Fruit fly (Drosophila melanogaster) whole organism, embryonic: Measurements from ENCODE around the gene CG7627.

Experiments
- Asciz ChIP-seq: fragments of 200-800 bp; sonication (Bioruptor generic); optimal IDR thresholded peaks from 2 replicates; lab custom pipeline; 2017; ENCODE audit warnings: missing biosample characterization, mild to moderate bottlenecking, missing genetic modification characterization, missing genetic modification reagents
- CG10267 ChIP-seq: fragments of 200-800 bp; sonication (Bioruptor generic); optimal IDR thresholded peaks from 2 replicates; lab custom pipeline; 2018; ENCODE audit warnings: missing biosample characterization, mild to moderate bottlenecking, missing genetic modification characterization, moderate library complexity
- CG10979 ChIP-seq: fragments of 200-800 bp; sonication (Bioruptor generic); optimal IDR thresholded peaks from 2 replicates; lab custom pipeline; 2018; ENCODE audit warnings: missing biosample characterization, mild to moderate bottlenecking, missing genetic modification characterization, moderate library complexity
- CG12391 ChIP-seq: fragments of 200-800 bp; sonication (Bioruptor generic); optimal IDR thresholded peaks from 3 replicates; lab custom pipeline; 2018; ENCODE audit warnings: missing biosample characterization, mild to moderate bottlenecking, missing genetic modification characterization, moderate library complexity
- CG12659 ChIP-seq: fragments of 200-800 bp; sonication (Bioruptor generic); optimal IDR thresholded peaks from 3 replicates; lab custom pipeline; 2017; ENCODE audit warnings: mild to moderate bottlenecking, missing biosample characterization, missing genetic modification reagents, missing genetic modification characterization
- CG12744 ChIP-seq: fragments of 200-800 bp; sonication (Bioruptor generic); optimal IDR thresholded peaks from 2 replicates; lab custom pipeline; 2016; ENCODE audit warnings: missing biosample characterization, missing genetic modification characterization
- CG13424 ChIP-seq: fragments of 200-800 bp; sonication (Bioruptor generic); optimal IDR thresholded peaks from 2 replicates; lab custom pipeline; 2019; ENCODE audit warnings: missing biosample characterization, mild to moderate bottlenecking, missing genetic modification characterization, moderate library complexity
- CG14710 ChIP-seq: fragments of 200-800 bp; sonication (Bioruptor generic); optimal IDR thresholded peaks from 3 replicates; lab custom pipeline; 2019; ENCODE audit warnings: missing biosample characterization, mild to moderate bottlenecking, missing genetic modification characterization, moderate library complexity
- CG14860 ChIP-seq: fragments of 200-800 bp; sonication (Bioruptor generic); IDR thresholded peaks from 3 replicates; pipeline ENCODE4 v1.3.6; 2022; ENCODE audit warnings: missing biosample characterization, missing genetic modification characterization; ENCODE audit not compliant: partially characterized antibody
- CG15696 ChIP-seq: fragments of 200-800 bp; sonication (Bioruptor generic); optimal IDR thresholded peaks from 2 replicates; lab custom pipeline; 2019; ENCODE audit warnings: missing biosample characterization, mild to moderate bottlenecking, missing genetic modification characterization, moderate library complexity
- CG16813 ChIP-seq: fragments of 200-800 bp; sonication (Bioruptor generic); IDR thresholded peaks from 3 replicates; pipeline ENCODE4 v1.3.6; 2022; ENCODE audit warnings: missing biosample characterization, missing genetic modification characterization; ENCODE audit not compliant: partially characterized antibody
- CG17361 ChIP-seq: fragments of 200-800 bp; sonication (Bioruptor generic); IDR thresholded peaks from 3 replicates; pipeline ENCODE4 v1.3.6; 2022; ENCODE audit warnings: missing biosample characterization, missing genetic modification characterization
- CG2116 ChIP-seq: fragments of 200-800 bp; sonication (Bioruptor generic); optimal IDR thresholded peaks from 3 replicates; lab custom pipeline; 2018; ENCODE audit warnings: missing biosample characterization, mild to moderate bottlenecking, missing genetic modification characterization
- CG2120 ChIP-seq: fragments of 200-800 bp; sonication (Bioruptor generic); optimal IDR thresholded peaks from 3 replicates; lab custom pipeline; 2016; ENCODE audit warnings: missing biosample characterization, missing genetic modification characterization
- CG2875 ChIP-seq: fragments of 200-800 bp; sonication (Bioruptor generic); optimal IDR thresholded peaks from 2 replicates; lab custom pipeline; 2017; ENCODE audit warnings: missing biosample characterization, mild to moderate bottlenecking, missing genetic modification characterization, missing genetic modification reagents
- CG30020 ChIP-seq: fragments of 200-800 bp; optimal IDR thresholded peaks from 2 replicates; lab custom pipeline; 2019; ENCODE audit warnings: missing biosample characterization, mild to moderate bottlenecking, missing genetic modification characterization, moderate library complexity
- CG34422 ChIP-seq: fragments of 200-800 bp; sonication (Bioruptor generic); IDR thresholded peaks from 3 replicates; pipeline ENCODE4 v1.3.6; 2022; ENCODE audit warnings: missing biosample characterization, missing genetic modification characterization
- CG6689 ChIP-seq: fragments of 200-800 bp; sonication (Bioruptor generic); IDR thresholded peaks from 2 replicates; pipeline ENCODE4 v1.3.6; 2022; ENCODE audit warnings: missing biosample characterization, missing genetic modification characterization
- CG6854 ChIP-seq: fragments of 200-800 bp; sonication (Bioruptor generic); optimal IDR thresholded peaks from 3 replicates; lab custom pipeline; 2017; ENCODE audit warnings: missing biosample characterization, mild to moderate bottlenecking, missing genetic modification characterization
- CG8388 ChIP-seq: fragments of 200-800 bp; sonication (Bioruptor generic); optimal IDR thresholded peaks from 2 replicates; lab custom pipeline; 2019; ENCODE audit warnings: missing biosample characterization, mild to moderate bottlenecking, missing genetic modification characterization, moderate library complexity
- CG9817 ChIP-seq: fragments of 200-800 bp; sonication (Bioruptor generic); optimal IDR thresholded peaks from 2 replicates; lab custom pipeline; 2018; ENCODE audit warnings: missing biosample characterization, mild to moderate bottlenecking, missing genetic modification characterization, moderate library complexity
- Dll ChIP-seq: fragments of 200-800 bp; sonication (Bioruptor generic); IDR thresholded peaks from 4 replicates; pipeline ENCODE4 v1.3.6; 2022; ENCODE audit warnings: missing biosample characterization, missing genetic modification characterization; ENCODE audit not compliant: partially characterized antibody
- Ets97D ChIP-seq: fragments of 200-800 bp; sonication (Bioruptor generic); optimal IDR thresholded peaks from 3 replicates; lab custom pipeline; 2016; ENCODE audit warnings: missing biosample characterization, missing genetic modification characterization
- Gsc ChIP-seq: fragments of 200-800 bp; sonication (Bioruptor generic); IDR thresholded peaks from 2 replicates; pipeline ENCODE4 v1.3.6; 2022; ENCODE audit warnings: missing biosample characterization, missing genetic modification characterization
- HLH4C ChIP-seq: fragments of 200-800 bp; sonication (Bioruptor generic); IDR thresholded peaks from 3 replicates; pipeline ENCODE4 v1.3.6; 2022; ENCODE audit warnings: missing biosample characterization, missing genetic modification characterization; ENCODE audit not compliant: partially characterized antibody
- Max ChIP-seq: fragments of 200-800 bp; sonication (Bioruptor generic); optimal IDR thresholded peaks from 2 replicates; lab custom pipeline; 2016; ENCODE audit warnings: missing biosample characterization, mild to moderate bottlenecking, missing genetic modification characterization
- Med ChIP-seq: fragments of 200-800 bp; sonication (Bioruptor generic); peaks from one replicate; lab custom pipeline; 2016; ENCODE audit warnings: missing biosample characterization, missing genetic modification characterization, mild to moderate bottlenecking, inconsistent platforms, moderate library complexity
- Myb ChIP-seq: fragments of 200-800 bp; sonication (Bioruptor generic); optimal IDR thresholded peaks from 2 replicates; lab custom pipeline; 2016; ENCODE audit warnings: missing biosample characterization, missing genetic modification characterization
- Nf-YC ChIP-seq: fragments of 200-800 bp; optimal IDR thresholded peaks from 3 replicates; lab custom pipeline; 2019; ENCODE audit warnings: missing biosample characterization, mild to moderate bottlenecking, missing genetic modification characterization, moderate library complexity
- Xbp1 ChIP-seq: fragments of 200-800 bp; sonication (Bioruptor generic); optimal IDR thresholded peaks from 3 replicates; lab custom pipeline; 2016; ENCODE audit warnings: missing biosample characterization, mild to moderate bottlenecking, missing genetic modification characterization
- Xrp1 ChIP-seq: fragments of 200-800 bp; sonication (Bioruptor generic); IDR thresholded peaks from 2 replicates; pipeline ENCODE4 v1.3.6; 2022; ENCODE audit warnings: missing biosample characterization, missing genetic modification characterization
- amos ChIP-seq: fragments of 200-800 bp; sonication (Bioruptor generic); IDR thresholded peaks from 2 replicates; pipeline ENCODE4 v1.3.6; 2022; ENCODE audit warnings: missing biosample characterization, missing genetic modification characterization; ENCODE audit not compliant: partially characterized antibody
- bbx ChIP-seq: fragments of 200-800 bp; sonication (Bioruptor generic); IDR thresholded peaks from 2 replicates; pipeline ENCODE4 v1.3.6; 2022; ENCODE audit warnings: missing biosample characterization, missing genetic modification characterization; ENCODE audit not compliant: partially characterized antibody
- crol ChIP-seq: fragments of 200-800 bp; sonication (Bioruptor generic); IDR thresholded peaks from 2 replicates; pipeline ENCODE4 v1.3.6; 2022; ENCODE audit warnings: missing biosample characterization, missing genetic modification characterization
- crp ChIP-seq, 2 experiments: fragments of 200-800 bp; sonication (Bioruptor generic); optimal IDR thresholded peaks; 2 replicates in 1 of 2; 3 replicates in 1 of 2; lab custom pipeline; 2017; ENCODE audit warnings: missing biosample characterization in 2 of 2, missing genetic modification characterization in 2 of 2, mild to moderate bottlenecking in 1 of 2, moderate library complexity in 1 of 2
- dm ChIP-seq: fragments of 200-800 bp; sonication (Bioruptor generic); optimal IDR thresholded peaks from 3 replicates; lab custom pipeline; 2016; ENCODE audit warnings: missing biosample characterization, missing genetic modification characterization
- hbn ChIP-seq: fragments of 200-800 bp; sonication (Bioruptor generic); IDR thresholded peaks from 2 replicates; pipeline ENCODE4 v1.3.6; 2022; ENCODE audit warnings: missing biosample characterization, missing genetic modification characterization; ENCODE audit not compliant: partially characterized antibody
- lilli ChIP-seq: fragments of 200-800 bp; sonication (Bioruptor generic); optimal IDR thresholded peaks from 3 replicates; lab custom pipeline; 2016; ENCODE audit warnings: missing biosample characterization, missing genetic modification characterization
- lola ChIP-seq, 3 experiments: fragments of >200 bp in 2 of 3; fragments of 200-800 bp in 1 of 3; sonication (Bioruptor generic) in 1 of 3; optimal IDR thresholded peaks; 2 replicates each; lab custom pipeline; 2017 to 2019; ENCODE audit warnings: missing biosample characterization in 3 of 3, missing genetic modification characterization in 3 of 3, mild to moderate bottlenecking in 1 of 3, moderate library complexity in 1 of 3
- rib ChIP-seq: fragments of 200-800 bp; sonication (Bioruptor generic); IDR thresholded peaks from 2 replicates; pipeline ENCODE4 v1.3.6; 2022; ENCODE audit warnings: missing biosample characterization, missing genetic modification characterization
- sens ChIP-seq: fragments of 200-800 bp; sonication (Bioruptor generic); peaks from one replicate; lab custom pipeline; 2016; ENCODE audit warnings: missing biosample characterization, missing genetic modification characterization
- sim ChIP-seq: fragments of 200-800 bp; sonication (Bioruptor generic); IDR thresholded peaks from 2 replicates; pipeline ENCODE4 v1.3.6; 2022; ENCODE audit warnings: missing biosample characterization, missing genetic modification characterization
- sna ChIP-seq: fragments of 200-800 bp; sonication (Bioruptor generic); IDR thresholded peaks from 2 replicates; pipeline ENCODE4 v1.3.6; 2022; ENCODE audit warnings: missing biosample characterization, missing genetic modification characterization; ENCODE audit not compliant: partially characterized antibody
- sug ChIP-seq: fragments of 200-800 bp; optimal IDR thresholded peaks from 2 replicates; lab custom pipeline; 2019; ENCODE audit warnings: missing biosample characterization, mild to moderate bottlenecking, missing genetic modification characterization, moderate library complexity
- trem ChIP-seq: fragments of 200-800 bp; optimal IDR thresholded peaks from 3 replicates; lab custom pipeline; 2019; ENCODE audit warnings: missing biosample characterization, mild to moderate bottlenecking, missing genetic modification characterization, moderate library complexity
- unc-4 ChIP-seq: fragments of 200-800 bp; sonication (Bioruptor generic); IDR thresholded peaks from 2 replicates; pipeline ENCODE4 v1.3.6; 2022; ENCODE audit warnings: missing biosample characterization, missing genetic modification characterization; ENCODE audit not compliant: partially characterized antibody
- zen2 ChIP-seq: fragments of 200-800 bp; sonication (Bioruptor generic); IDR thresholded peaks from 3 replicates; pipeline ENCODE4 v1.3.6; 2022; ENCODE audit warnings: missing biosample characterization, missing genetic modification characterization; ENCODE audit not compliant: partially characterized antibody

CG7627 gene

dm6 chr2L:8307817-8308551 lies 54.3 kb downstream of the CG7627 start, which contains the start of the genes Ostgamma and Mettl14 (continued):
- TF ChIP-seq rib (no peak), lilli (GFP tag; lab: Kevin White, UChicago) (peak; percentile 38), bbx (GFP tag; lab: Robert Waterston, UW) (peak; percentile 35; the same call in 1 of the 2 replicates), CG6689 (GFP tag; lab: Robert Waterston, UW) (no peak), CG14860 (GFP tag; lab: Robert Waterston, UW) (peak; percentile 66; the same call in 2 of the 3 replicates), CG15696 (tag; lab: Kevin White, UChicago) (peak; percentile 9), CG12659 (GFP tag; lab: Kevin White, UChicago) (peak; percentile 67), CG10267 (tag; lab: Kevin White, UChicago) (peak; percentile 38), CG2875 (no peak), HLH4C (GFP tag; lab: Robert Waterston, UW) (peak; percentile 59; the same call in 2 of the 3 replicates), CG30020 (tag; lab: Kevin White, UChicago) (peak; percentile 47), Asciz (GFP tag; lab: Kevin White, UChicago) (no peak), CG8388 (GFP tag; lab: Kevin White, UChicago) (peak; percentile 16), Gsc (no peak), Myb (no peak), dm (GFP tag; lab: Kevin White, UChicago) (peak; percentile 9), trem (tag; lab: Kevin White, UChicago) (peak; percentile 36), unc-4 (GFP tag; lab: Robert Waterston, UW) (peak; percentile 83), CG14710 (peak; percentile 70), sug (tag; lab: Kevin White, UChicago) (peak; percentile 37), sens (GFP tag; lab: Kevin White, UChicago) (peak; percentile 19), crp (GFP tag; optimal IDR thresholded peaks at IDR 0.05; lab: Kevin White, UChicago) (peak in 1 of 2 experiments; percentile 65), Dll (GFP tag; lab: Robert Waterston, UW) (peak; percentile 94), CG12391 (tag; lab: Kevin White, UChicago) (peak; percentile 57), CG12744 (GFP tag; lab: Kevin White, UChicago) (no peak), CG17361 (GFP tag; lab: Robert Waterston, UW) (peak; percentile 36; the same call in 1 of the 3 replicates), Nf-YC (tag; lab: Kevin White, UChicago) (peak; percentile 42), lola (GFP tag; optimal IDR thresholded peaks at IDR 0.05; lab: Kevin White, UChicago) (peak in 1 of 3 experiments; percentile 31), CG13424 (peak; percentile 16), CG6854 (GFP tag; lab: Kevin White, UChicago) (no peak), CG16813 (peak; percentile 72), Max (GFP tag; lab: Kevin White, UChicago) (peak; percentile 16), CG10979 (peak; percentile 14), crol (GFP tag; lab: Robert Waterston, UW) (no peak), hbn (peak; percentile 68), Ets97D (GFP tag; lab: Kevin White, UChicago) (peak; percentile 40), CG2116 (GFP tag; lab: Kevin White, UChicago) (peak; percentile 91), Med (GFP tag; lab: Kevin White, UChicago) (peak; percentile 25), Xrp1 (GFP tag; lab: Robert Waterston, UW) (no peak), sim (no peak), Xbp1 (GFP tag; lab: Kevin White, UChicago) (peak; percentile 94), sna (peak; percentile 83), CG2120 (GFP tag; lab: Kevin White, UChicago) (peak; percentile 34), zen2 (GFP tag; lab: Robert Waterston, UW) (peak; percentile 46; the same call in 1 of the 3 replicates), amos (GFP tag; lab: Robert Waterston, UW) (peak; percentile 68), CG34422 (peak; percentile 74; the same call in 2 of the 3 replicates), CG9817 (peak; percentile 3)
